Fruit fly (Drosophila melanogaster) whole organism, adult: ENCODE data around the gene Naa20B.

Experiments used
- CG11617 ChIP-seq: fragments of 200-800 bp; sonication (Bioruptor generic); optimal IDR thresholded peaks from 2 replicates; lab custom pipeline; 2017; ENCODE audit warnings: mild to moderate bottlenecking, missing biosample characterization, missing genetic modification reagents, missing genetic modification characterization
- CG12768 ChIP-seq: fragments of 200-800 bp; sonication (Bioruptor generic); optimal IDR thresholded peaks from 2 replicates; lab custom pipeline; 2017; ENCODE audit warnings: missing biosample characterization, missing genetic modification characterization, mild to moderate bottlenecking, moderate library complexity, missing genetic modification reagents
- CG14711 ChIP-seq: fragments of 200-800 bp; sonication (Bioruptor generic); optimal IDR thresholded peaks from 2 replicates; lab custom pipeline; 2018; ENCODE audit warnings: missing biosample characterization, mild to moderate bottlenecking, missing genetic modification characterization, moderate library complexity
- CG1620 ChIP-seq: fragments of 200-800 bp; sonication (Bioruptor generic); optimal IDR thresholded peaks from 2 replicates; lab custom pipeline; 2016; ENCODE audit warnings: missing biosample characterization, missing genetic modification characterization
- CG33017 ChIP-seq: fragments of 200-800 bp; sonication (Bioruptor generic); optimal IDR thresholded peaks from 2 replicates; lab custom pipeline; 2018; ENCODE audit warnings: missing biosample characterization, mild to moderate bottlenecking, missing genetic modification characterization, moderate library complexity
- CG5204 ChIP-seq: fragments of 200-800 bp; sonication (Bioruptor generic); optimal IDR thresholded peaks from 2 replicates; lab custom pipeline; 2016; ENCODE audit warnings: missing biosample characterization, missing genetic modification characterization
- CG7045 ChIP-seq: fragments of 200-800 bp; sonication (Bioruptor generic); optimal IDR thresholded peaks from 2 replicates; lab custom pipeline; 2017; ENCODE audit warnings: missing biosample characterization, mild to moderate bottlenecking, missing genetic modification characterization
- CG7101 ChIP-seq: fragments of 200-800 bp; sonication (Bioruptor generic); optimal IDR thresholded peaks from 2 replicates; lab custom pipeline; 2018; ENCODE audit warnings: missing biosample characterization, mild to moderate bottlenecking, missing genetic modification characterization, moderate library complexity
- Clk ChIP-seq: fragments of 200-800 bp; sonication (Bioruptor generic); optimal IDR thresholded peaks from 2 replicates; lab custom pipeline; 2017; ENCODE audit warnings: missing biosample characterization, missing genetic modification characterization
- Crg-1 ChIP-seq: fragments of 200-800 bp; sonication (Bioruptor generic); optimal IDR thresholded peaks from 2 replicates; lab custom pipeline; 2016; ENCODE audit warnings: missing biosample characterization, missing genetic modification characterization
- Hr96 ChIP-seq: fragments of 200-800 bp; sonication (Bioruptor generic); optimal IDR thresholded peaks from 2 replicates; lab custom pipeline; 2016; ENCODE audit warnings: missing biosample characterization, missing genetic modification characterization
- Mnt ChIP-seq: fragments of 200-800 bp; sonication (Bioruptor generic); optimal IDR thresholded peaks from 2 replicates; lab custom pipeline; 2016; ENCODE audit warnings: missing biosample characterization, mild to moderate bottlenecking, missing genetic modification characterization
- bab1 ChIP-seq: fragments of 200-800 bp; sonication (Bioruptor generic); optimal IDR thresholded peaks from 3 replicates; lab custom pipeline; 2019; ENCODE audit warnings: missing biosample characterization, mild to moderate bottlenecking, missing genetic modification characterization, moderate library complexity
- cic ChIP-seq: fragments of 200-800 bp; sonication (Bioruptor generic); optimal IDR thresholded peaks from 2 replicates; lab custom pipeline; 2017; ENCODE audit warnings: missing biosample characterization, mild to moderate bottlenecking, missing genetic modification characterization, moderate library complexity
- cnc ChIP-seq, 2 experiments: fragments of >200 bp; optimal IDR thresholded peaks; 2 replicates each; lab custom pipeline; 2017
- kay ChIP-seq: fragments of 200-800 bp; sonication (Bioruptor generic); peaks from one replicate; lab custom pipeline; 2016; ENCODE audit warnings: missing biosample characterization, missing genetic modification characterization, borderline replicate concordance
- ovo ChIP-seq: fragments of 200-800 bp; sonication (Bioruptor generic); optimal IDR thresholded peaks from 2 replicates; lab custom pipeline; 2016; ENCODE audit warnings: missing biosample characterization, missing genetic modification characterization
- pad ChIP-seq: fragments of 200-800 bp; sonication (Bioruptor generic); optimal IDR thresholded peaks from 3 replicates; lab custom pipeline; 2017; ENCODE audit warnings: missing biosample characterization, missing genetic modification characterization, mild to moderate bottlenecking, moderate library complexity, missing genetic modification reagents
- tj ChIP-seq: fragments of 200-800 bp; sonication (Bioruptor generic); optimal IDR thresholded peaks from 3 replicates; lab custom pipeline; 2017; ENCODE audit warnings: missing biosample characterization, mild to moderate bottlenecking, missing genetic modification characterization, moderate library complexity
- toe ChIP-seq: fragments of 200-800 bp; sonication (Bioruptor generic); optimal IDR thresholded peaks from 2 replicates; lab custom pipeline; 2016; ENCODE audit warnings: missing biosample characterization, missing genetic modification characterization

The Naa20B gene

DNA sequence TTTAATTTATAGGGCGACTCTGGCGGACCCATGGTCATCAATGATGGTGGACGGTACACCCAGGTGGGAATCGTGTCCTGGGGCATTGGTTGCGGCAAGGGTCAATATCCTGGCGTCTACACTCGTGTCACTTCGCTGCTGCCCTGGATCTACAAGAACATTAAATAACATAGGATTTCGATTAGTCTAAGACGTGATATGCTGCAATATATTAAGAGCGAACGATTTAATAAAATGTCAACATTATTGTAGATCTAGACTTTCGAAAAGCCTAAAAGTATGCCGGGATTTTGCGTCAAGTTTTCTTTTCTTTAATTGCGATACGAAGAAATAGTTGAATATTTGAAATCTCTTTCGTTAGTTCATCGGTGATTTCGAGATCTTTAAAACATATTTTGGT is at the start of gene Naa20B:
TSS of gene Naa20B (plus strand) at position 301 of the 400 bp plus-strand sequence.
- TF ChIP-seq CG7045 (GFP tag; lab: Kevin White, UChicago) = no peak
- TF ChIP-seq CG33017 (tag; lab: Kevin White, UChicago) = no peak
- TF ChIP-seq Crg-1 (GFP tag; lab: Kevin White, UChicago) = no peak
- TF ChIP-seq toe (GFP tag; lab: Kevin White, UChicago) = no peak
- TF ChIP-seq bab1 (GFP tag; lab: Kevin White, UChicago) = no peak
- TF ChIP-seq CG1620 (GFP tag; lab: Kevin White, UChicago) = no peak
- no peak for TF ChIP-seq cic (GFP tag; lab: Kevin White, UChicago)

DNA sequence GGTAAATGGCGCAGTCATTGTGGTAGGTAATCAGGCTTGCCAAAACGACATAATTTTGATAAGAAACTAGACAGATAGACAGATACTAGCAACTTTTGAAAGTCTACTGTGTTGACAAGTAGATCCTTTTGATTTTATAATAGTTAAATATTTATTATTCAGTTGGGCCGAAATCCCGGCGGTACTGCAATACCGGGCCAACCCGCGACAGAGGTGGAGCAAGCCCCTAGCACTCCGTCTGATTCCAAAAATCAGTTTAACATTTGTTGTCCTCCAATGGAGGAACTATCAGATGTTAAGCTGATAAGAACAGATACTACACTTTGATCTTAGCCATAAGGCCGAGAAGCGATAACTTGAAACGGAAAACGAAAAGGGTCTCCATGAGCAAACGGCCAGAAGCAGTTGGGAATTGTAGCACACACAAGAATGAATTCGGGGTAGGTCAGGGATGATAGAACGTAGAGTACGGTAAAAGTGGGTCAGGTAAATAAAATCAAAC is 45.5 kb upstream of the Naa20B start, which contains the start of gene CG15482:
TSS of gene CG15482 (minus strand) at position 51 of the 502 bp plus-strand sequence.
- TF ChIP-seq kay = peak; percentile 54

DNA sequence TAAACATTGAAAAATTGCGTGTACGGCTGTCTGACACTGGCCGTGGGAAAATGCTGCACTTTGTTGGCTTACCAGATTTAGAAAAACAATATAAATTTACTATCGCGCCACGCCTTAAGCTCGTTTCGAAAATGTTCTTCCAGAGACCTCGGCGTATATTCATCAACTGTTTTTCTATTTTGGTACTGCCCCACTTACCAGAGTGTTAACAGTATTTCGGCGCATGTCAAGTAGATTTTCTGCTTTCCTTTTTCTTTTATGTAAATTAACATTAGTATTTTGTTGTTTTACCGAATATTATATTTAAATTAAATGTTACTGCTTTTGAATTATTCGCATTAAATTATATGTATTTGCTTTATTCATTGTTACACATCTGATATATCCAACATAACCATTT is 42.3 kb upstream of the Naa20B start, which contains the start of gene kek4:
TSS of gene kek4 (minus strand) at position 341 of the 400 bp plus-strand sequence.
- no peak for TF ChIP-seq cic (GFP tag; lab: Kevin White, UChicago)
- no peak for TF ChIP-seq Clk
- no peak for TF ChIP-seq Hr96
- TF ChIP-seq CG14711 (tag; lab: Kevin White, UChicago) = no peak
- no peak for TF ChIP-seq Mnt (GFP tag; lab: Kevin White, UChicago)
- TF ChIP-seq CG11617 (GFP tag; lab: Kevin White, UChicago) = no peak

DNA sequence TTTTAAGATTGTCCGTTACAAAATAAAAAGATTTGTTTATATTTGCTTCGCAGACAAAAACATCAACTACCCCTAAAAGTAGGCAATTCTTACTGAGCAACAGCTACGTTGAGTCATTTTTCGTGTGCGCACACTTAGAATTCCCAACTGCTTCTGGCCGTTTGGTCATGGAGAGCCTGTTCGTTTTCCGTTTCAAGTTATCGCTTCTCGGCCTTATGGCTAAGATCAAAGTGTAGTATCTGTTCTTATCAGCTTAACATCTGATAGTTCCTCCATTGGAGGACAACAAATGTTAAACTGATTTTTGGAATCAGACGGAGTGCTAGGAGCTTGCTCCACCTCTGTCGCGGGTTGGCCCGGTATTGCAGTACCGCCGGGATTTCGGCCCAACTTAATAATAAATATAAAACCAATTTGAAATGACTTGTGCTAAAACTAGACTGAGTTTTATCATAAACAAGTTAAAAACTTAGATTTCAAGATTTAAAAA is 41.6 kb upstream of the Naa20B start:
- peak; percentile 44 for TF ChIP-seq cic (GFP tag; lab: Kevin White, UChicago)
- peak; percentile 30 for TF ChIP-seq Crg-1 (GFP tag; lab: Kevin White, UChicago)
- TF ChIP-seq kay = peak; percentile 98
- peak; percentile 71 for TF ChIP-seq tj (GFP tag; lab: Kevin White, UChicago)
- TF ChIP-seq Mnt (GFP tag; lab: Kevin White, UChicago) = peak; percentile 40
- TF ChIP-seq CG1620 (GFP tag; lab: Kevin White, UChicago) = peak; percentile 61
- peak; percentile 41 for TF ChIP-seq bab1 (GFP tag; lab: Kevin White, UChicago)
- TF ChIP-seq CG7101 (tag; lab: Kevin White, UChicago) = peak; percentile 49
- peak; percentile 44 for TF ChIP-seq pad (GFP tag; lab: Kevin White, UChicago)
- peak; percentile 55 for TF ChIP-seq CG12768 (GFP tag; lab: Kevin White, UChicago)

DNA sequence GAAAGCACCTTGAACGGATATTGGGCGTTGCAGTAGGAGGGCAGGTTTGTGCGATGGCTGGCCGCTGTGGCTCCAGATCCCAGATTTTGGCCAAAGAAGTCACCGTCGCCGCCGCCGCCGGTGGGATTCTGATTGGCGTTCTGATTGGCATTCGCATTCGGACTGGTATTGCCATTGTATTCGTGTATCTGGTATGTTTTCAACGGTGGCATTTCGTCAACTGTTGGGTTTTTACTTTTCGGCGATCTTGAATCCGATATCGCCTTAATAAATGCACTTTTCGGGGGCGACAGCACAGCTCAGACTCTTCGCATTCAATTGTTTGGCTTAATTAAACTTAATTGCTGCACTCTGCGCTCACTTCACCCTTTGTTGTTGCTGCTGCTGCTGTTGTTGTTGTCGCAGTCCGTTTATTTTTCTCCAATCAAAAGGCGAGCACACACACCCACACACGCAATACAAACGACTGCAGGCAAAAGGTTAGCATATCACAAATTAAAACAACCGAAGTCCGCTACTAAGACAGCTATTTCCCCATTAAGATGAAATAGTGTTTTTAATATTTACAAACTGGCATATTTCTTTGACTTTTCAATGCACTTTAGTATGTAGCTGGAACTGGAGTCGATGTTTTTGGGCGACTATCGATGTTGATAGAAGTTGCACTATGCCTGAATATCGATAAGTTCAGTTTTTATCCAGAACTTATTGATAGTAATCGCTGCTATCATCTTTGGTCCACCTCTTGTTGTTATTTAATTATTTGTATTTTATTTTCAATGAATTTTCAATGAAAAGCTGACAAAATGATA is 37.8 kb upstream of the Naa20B start, which contains the start of the genes CG9426 and mRF1:
TSS of gene CG9426 (minus strand) at position 643 of the 812 bp plus-strand sequence.
TSS of gene mRF1 (plus strand) at position 699 of the 812 bp plus-strand sequence.
- TF ChIP-seq CG11617 (GFP tag; lab: Kevin White, UChicago) (peak; percentile 1), CG5204 (GFP tag; lab: Kevin White, UChicago) (no peak), CG7045 (GFP tag; lab: Kevin White, UChicago) (no peak), CG12768 (GFP tag; lab: Kevin White, UChicago) (peak; percentile 18), Hr96 (no peak), Mnt (GFP tag; lab: Kevin White, UChicago) (peak; percentile 54), Crg-1 (GFP tag; lab: Kevin White, UChicago) (no peak), CG1620 (GFP tag; lab: Kevin White, UChicago) (peak; percentile 13), CG14711 (tag; lab: Kevin White, UChicago) (peak; percentile 56), Clk (no peak), CG33017 (tag; lab: Kevin White, UChicago) (peak; percentile 28), bab1 (GFP tag; lab: Kevin White, UChicago) (peak; percentile 48), cnc (optimal IDR thresholded peaks at IDR 0.05; lab: Kevin White, UChicago) (no peak), toe (GFP tag; lab: Kevin White, UChicago) (no peak), cic (GFP tag; lab: Kevin White, UChicago) (no peak), pad (GFP tag; lab: Kevin White, UChicago) (peak; percentile 24), kay (no peak), CG7101 (tag; lab: Kevin White, UChicago) (peak; percentile 30), ovo (GFP tag; lab: Kevin White, UChicago) (no peak), tj (GFP tag; lab: Kevin White, UChicago) (no peak)

DNA sequence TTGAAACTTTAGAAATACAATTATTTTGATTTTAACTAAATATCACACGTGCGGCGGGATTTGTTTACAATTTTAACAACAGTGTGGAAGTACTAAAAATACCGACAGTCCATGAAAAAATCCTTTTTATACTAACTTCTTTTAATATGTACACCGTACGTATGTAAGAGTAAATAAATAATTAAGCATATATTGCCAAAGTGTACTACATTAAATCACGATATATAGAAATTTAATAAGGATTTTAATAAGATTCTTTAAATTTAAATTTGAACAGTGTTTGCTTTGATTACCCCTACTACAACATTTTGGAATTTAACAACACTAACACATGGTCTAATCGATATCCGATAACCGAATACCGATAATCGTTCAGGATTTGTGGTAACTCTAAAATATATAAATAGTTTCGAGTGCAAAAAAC is 35.0 kb upstream of the Naa20B start, which contains the start of the genes Ski6 and CG16812:
TSS of gene Ski6 (minus strand) at position 205 of the 424 bp plus-strand sequence.
TSS of gene CG16812 (plus strand) at position 363 of the 424 bp plus-strand sequence.
- TF ChIP-seq CG33017 (tag; lab: Kevin White, UChicago) = peak; percentile 81
- TF ChIP-seq Clk = peak; percentile 19
- peak; percentile 30 for TF ChIP-seq ovo (GFP tag; lab: Kevin White, UChicago)
- peak; percentile 29 for TF ChIP-seq tj (GFP tag; lab: Kevin White, UChicago)
- TF ChIP-seq Hr96 = peak; percentile 44
- no peak for TF ChIP-seq cic (GFP tag; lab: Kevin White, UChicago)
- TF ChIP-seq Crg-1 (GFP tag; lab: Kevin White, UChicago) = peak; percentile 59
- peak; percentile 85 for TF ChIP-seq CG7101 (tag; lab: Kevin White, UChicago)
- peak; percentile 59 for TF ChIP-seq CG7045 (GFP tag; lab: Kevin White, UChicago)
- TF ChIP-seq bab1 (GFP tag; lab: Kevin White, UChicago) = peak; percentile 74
- peak; percentile 95 for TF ChIP-seq CG14711 (tag; lab: Kevin White, UChicago)
- peak; percentile 63 for TF ChIP-seq pad (GFP tag; lab: Kevin White, UChicago)
- no peak for TF ChIP-seq toe (GFP tag; lab: Kevin White, UChicago)
- no peak for TF ChIP-seq cnc (optimal IDR thresholded peaks at IDR 0.05; lab: Kevin White, UChicago)
- TF ChIP-seq CG12768 (GFP tag; lab: Kevin White, UChicago) = peak; percentile 40
- peak; percentile 90 for TF ChIP-seq Mnt (GFP tag; lab: Kevin White, UChicago)
- TF ChIP-seq CG1620 (GFP tag; lab: Kevin White, UChicago) = peak; percentile 77
- TF ChIP-seq CG5204 (GFP tag; lab: Kevin White, UChicago) = no peak
- peak; percentile 52 for TF ChIP-seq CG11617 (GFP tag; lab: Kevin White, UChicago)
- TF ChIP-seq kay = peak; percentile 93
